Fruit fly (Drosophila melanogaster) whole organism, embryonic: ENCODE results near the gene CG13138.

Source experiments
- CG10147 ChIP-seq: fragments of 200-800 bp; sonication (Bioruptor generic); optimal IDR thresholded peaks from 2 replicates; lab custom pipeline; 2019; ENCODE audit warnings: missing biosample characterization, mild to moderate bottlenecking, missing genetic modification characterization, moderate library complexity
- CG10267 ChIP-seq: fragments of 200-800 bp; sonication (Bioruptor generic); optimal IDR thresholded peaks from 2 replicates; lab custom pipeline; 2018; ENCODE audit warnings: missing biosample characterization, mild to moderate bottlenecking, missing genetic modification characterization, moderate library complexity
- CG10366 ChIP-seq: fragments of 200-800 bp; sonication (Bioruptor generic); IDR thresholded peaks from 2 replicates; pipeline ENCODE4 v1.3.6; 2022; ENCODE audit warnings: missing biosample characterization, missing genetic modification characterization
- CG10462 ChIP-seq: fragments of 200-800 bp; sonication (Bioruptor generic); optimal IDR thresholded peaks from 2 replicates; lab custom pipeline; 2016; ENCODE audit warnings: missing biosample characterization, missing genetic modification characterization
- CG11560 ChIP-seq: fragments of 200-800 bp; sonication (Bioruptor generic); IDR thresholded peaks from 3 replicates; pipeline ENCODE4 v1.3.6; 2022; ENCODE audit warnings: missing biosample characterization, missing genetic modification characterization
- CG12299 ChIP-seq: fragments of 200-800 bp; sonication (Bioruptor generic); optimal IDR thresholded peaks from 2 replicates; lab custom pipeline; 2018; ENCODE audit warnings: missing biosample characterization, mild to moderate bottlenecking, missing genetic modification characterization
- CG13424 ChIP-seq: fragments of 200-800 bp; sonication (Bioruptor generic); optimal IDR thresholded peaks from 2 replicates; lab custom pipeline; 2019; ENCODE audit warnings: missing biosample characterization, mild to moderate bottlenecking, missing genetic modification characterization, moderate library complexity
- CG13624 ChIP-seq: fragments of 200-800 bp; sonication (Bioruptor generic); optimal IDR thresholded peaks from 2 replicates; lab custom pipeline; 2016; ENCODE audit warnings: missing biosample characterization, missing genetic modification characterization
- CG16779 ChIP-seq: fragments of 200-800 bp; sonication (Bioruptor generic); IDR thresholded peaks from 2 replicates; pipeline ENCODE4 v1.3.6; 2022; ENCODE audit warnings: missing biosample characterization, missing genetic modification characterization
- CG16813 ChIP-seq: fragments of 200-800 bp; sonication (Bioruptor generic); IDR thresholded peaks from 3 replicates; pipeline ENCODE4 v1.3.6; 2022; ENCODE audit warnings: missing biosample characterization, missing genetic modification characterization; ENCODE audit not compliant: partially characterized antibody
- CG17359 ChIP-seq: fragments of 200-800 bp; sonication (Bioruptor generic); optimal IDR thresholded peaks from 3 replicates; lab custom pipeline; 2018; ENCODE audit warnings: missing biosample characterization, mild to moderate bottlenecking, missing genetic modification characterization, moderate library complexity
- CG2129 ChIP-seq: fragments of 200-800 bp; sonication (Bioruptor generic); IDR thresholded peaks from 2 replicates; pipeline ENCODE4 v1.3.6; 2022; ENCODE audit warnings: missing biosample characterization, missing genetic modification characterization; ENCODE audit not compliant: partially characterized antibody
- CG2875 ChIP-seq: fragments of 200-800 bp; sonication (Bioruptor generic); optimal IDR thresholded peaks from 2 replicates; lab custom pipeline; 2017; ENCODE audit warnings: missing biosample characterization, mild to moderate bottlenecking, missing genetic modification characterization, missing genetic modification reagents
- CG3838 ChIP-seq: fragments of 200-800 bp; sonication (Bioruptor generic); optimal IDR thresholded peaks from 3 replicates; lab custom pipeline; 2016; ENCODE audit warnings: missing biosample characterization, missing genetic modification characterization
- CG3995 ChIP-seq: fragments of 200-800 bp; sonication (Bioruptor generic); optimal IDR thresholded peaks from 3 replicates; lab custom pipeline; 2016; ENCODE audit warnings: missing biosample characterization, missing genetic modification characterization
- CG6272 ChIP-seq: fragments of 200-800 bp; sonication (Bioruptor generic); IDR thresholded peaks from 2 replicates; pipeline ENCODE4 v1.3.6; 2022; ENCODE audit warnings: missing biosample characterization, missing genetic modification characterization
- CG6683 ChIP-seq: fragments of 200-800 bp; sonication (Bioruptor generic); optimal IDR thresholded peaks from 2 replicates; lab custom pipeline; 2017; ENCODE audit warnings: missing biosample characterization, mild to moderate bottlenecking, missing genetic modification characterization, missing genetic modification reagents
- CG7987 ChIP-seq: fragments of 200-800 bp; sonication (Bioruptor generic); optimal IDR thresholded peaks from 2 replicates; lab custom pipeline; 2018; ENCODE audit warnings: missing biosample characterization, mild to moderate bottlenecking, missing genetic modification characterization, moderate library complexity
- CG9215 ChIP-seq: fragments of 200-800 bp; sonication (Bioruptor generic); IDR thresholded peaks from 2 replicates; pipeline ENCODE4 v1.3.6; 2022; ENCODE audit warnings: missing biosample characterization, missing genetic modification characterization
- CG9797 ChIP-seq: fragments of 200-800 bp; sonication (Bioruptor generic); optimal IDR thresholded peaks from 3 replicates; lab custom pipeline; 2018; ENCODE audit warnings: missing biosample characterization, mild to moderate bottlenecking, missing genetic modification characterization
- Dbx ChIP-seq: fragments of 200-800 bp; sonication (Bioruptor generic); IDR thresholded peaks from 3 replicates; pipeline ENCODE4 v1.3.6; 2022; ENCODE audit warnings: missing biosample characterization, missing genetic modification characterization
- Dip3 ChIP-seq: fragments of 200-800 bp; sonication (Bioruptor generic); optimal IDR thresholded peaks from 3 replicates; lab custom pipeline; 2016; ENCODE audit warnings: missing biosample characterization, missing genetic modification characterization
- Ets65A ChIP-seq: fragments of 200-800 bp; sonication (Bioruptor generic); peaks from one replicate; lab custom pipeline; 2016; ENCODE audit warnings: missing biosample characterization, missing genetic modification characterization
- Fer1 ChIP-seq: fragments of 200-800 bp; sonication (Bioruptor generic); optimal IDR thresholded peaks from 2 replicates; lab custom pipeline; 2017; ENCODE audit warnings: missing biosample characterization, mild to moderate bottlenecking, missing genetic modification characterization
- HLH4C ChIP-seq: fragments of 200-800 bp; sonication (Bioruptor generic); IDR thresholded peaks from 3 replicates; pipeline ENCODE4 v1.3.6; 2022; ENCODE audit warnings: missing biosample characterization, missing genetic modification characterization; ENCODE audit not compliant: partially characterized antibody
- Hr78 ChIP-seq, 2 experiments: fragments of 200-800 bp in 1 of 2; fragments of >200 bp in 1 of 2; sonication (Bioruptor generic) in 1 of 2; optimal IDR thresholded peaks; 2 replicates each; lab custom pipeline; 2017 to 2019; ENCODE audit warnings: missing biosample characterization in 2 of 2, missing genetic modification characterization in 2 of 2, mild to moderate bottlenecking in 1 of 2, moderate library complexity in 1 of 2
- Mad ChIP-seq: fragments of 200-800 bp; sonication (Bioruptor generic); optimal IDR thresholded peaks from 2 replicates; lab custom pipeline; 2016; ENCODE audit warnings: missing biosample characterization, missing genetic modification characterization
- NC2α ChIP-seq: fragments of 200-800 bp; sonication (Bioruptor generic); optimal IDR thresholded peaks from 2 replicates; lab custom pipeline; 2016; ENCODE audit warnings: missing biosample characterization, missing genetic modification characterization
- NC2β ChIP-seq: fragments of 200-800 bp; sonication (Bioruptor generic); optimal IDR thresholded peaks from 2 replicates; lab custom pipeline; 2016; ENCODE audit warnings: missing biosample characterization, missing genetic modification characterization
- Neu2 ChIP-seq: fragments of 200-800 bp; sonication (Bioruptor generic); optimal IDR thresholded peaks from 3 replicates; lab custom pipeline; 2016; ENCODE audit warnings: missing biosample characterization, missing genetic modification characterization, borderline replicate concordance
- Pdp1 ChIP-seq, 2 experiments: fragments of 200-800 bp; sonication (Bioruptor generic); optimal IDR thresholded peaks; 3 replicates each; lab custom pipeline; 2016; ENCODE audit warnings: missing biosample characterization in 2 of 2, missing genetic modification characterization in 2 of 2, mild to moderate bottlenecking in 1 of 2, moderate library complexity in 1 of 2
- Ssrp ChIP-seq: fragments of 200-800 bp; sonication (Bioruptor generic); optimal IDR thresholded peaks from 2 replicates; lab custom pipeline; 2018; ENCODE audit warnings: missing biosample characterization, mild to moderate bottlenecking, missing genetic modification characterization, moderate library complexity
- Stat92E ChIP-seq, 3 experiments: fragments of >200 bp in 2 of 3; fragments of 200-800 bp in 1 of 3; sonication (Bioruptor generic) in 1 of 3; optimal IDR thresholded peaks; 2 replicates each; lab custom pipeline; 2017 to 2019; ENCODE audit warnings: missing biosample characterization in 3 of 3, missing genetic modification characterization in 3 of 3, mild to moderate bottlenecking in 1 of 3, moderate library complexity in 1 of 3
- Taf1 ChIP-seq: fragments of 200-800 bp; sonication (Bioruptor generic); IDR thresholded peaks from 2 replicates; pipeline ENCODE4 v1.3.6; 2022; ENCODE audit warnings: missing biosample characterization, missing genetic modification characterization
- Usf ChIP-seq: fragments of 200-800 bp; sonication (Bioruptor generic); optimal IDR thresholded peaks from 2 replicates; lab custom pipeline; 2017; ENCODE audit warnings: missing genotype, missing biosample characterization, missing genetic modification characterization
- Vsx1 ChIP-seq: fragments of 200-800 bp; sonication (Bioruptor generic); optimal IDR thresholded peaks from 2 replicates; lab custom pipeline; 2017; ENCODE audit warnings: missing biosample characterization, mild to moderate bottlenecking, missing genetic modification characterization, missing genetic modification reagents
- ap ChIP-seq: fragments of 200-800 bp; sonication (Bioruptor generic); IDR thresholded peaks from 2 replicates; pipeline ENCODE4 v1.3.6; 2022; ENCODE audit warnings: missing biosample characterization, missing genetic modification characterization
- bab2 ChIP-seq: fragments of 200-800 bp; sonication (Bioruptor generic); optimal IDR thresholded peaks from 2 replicates; lab custom pipeline; 2016; ENCODE audit warnings: missing biosample characterization, missing genetic modification characterization
- bowl ChIP-seq: fragments of 200-800 bp; sonication (Bioruptor generic); IDR thresholded peaks from 2 replicates; pipeline ENCODE4 v1.3.6; 2022; ENCODE audit warnings: missing biosample characterization, missing genetic modification characterization
- cwo ChIP-seq: fragments of 200-800 bp; sonication (Bioruptor generic); optimal IDR thresholded peaks from 3 replicates; lab custom pipeline; 2017; ENCODE audit warnings: missing biosample characterization, missing genetic modification characterization, mild to moderate bottlenecking, moderate library complexity, missing genetic modification reagents
- eyg ChIP-seq: fragments of 200-800 bp; sonication (Bioruptor generic); optimal IDR thresholded peaks from 3 replicates; lab custom pipeline; 2016; ENCODE audit warnings: missing biosample characterization, missing genetic modification characterization
- ind ChIP-seq: fragments of 200-800 bp; sonication (Bioruptor generic); optimal IDR thresholded peaks from 3 replicates; lab custom pipeline; 2016; ENCODE audit warnings: missing biosample characterization, missing genetic modification characterization
- knrl ChIP-seq: fragments of 200-800 bp; sonication (Bioruptor generic); IDR thresholded peaks from 3 replicates; pipeline ENCODE4 v1.3.6; 2022; ENCODE audit warnings: missing biosample characterization, missing genetic modification characterization; ENCODE audit not compliant: partially characterized antibody
- prd ChIP-seq, 3 experiments: fragments of >200 bp in 2 of 3; fragments of 200-800 bp in 1 of 3; sonication (Bioruptor generic) in 1 of 3; optimal IDR thresholded peaks in 2 of 3; IDR thresholded peaks in 1 of 3; 2 replicates in 2 of 3; 3 replicates in 1 of 3; pipeline versions ENCODE4 v1.3.6 to Lab custom; 2017 to 2022; ENCODE audit warnings: missing biosample characterization in 1 of 3, missing genetic modification characterization in 1 of 3
- slou ChIP-seq: fragments of 200-800 bp; sonication (Bioruptor generic); optimal IDR thresholded peaks from 3 replicates; lab custom pipeline; 2016; ENCODE audit warnings: missing biosample characterization, missing genetic modification characterization
- so ChIP-seq: fragments of 200-800 bp; sonication (Bioruptor generic); IDR thresholded peaks from 3 replicates; pipeline ENCODE4 v1.3.6; 2022; ENCODE audit warnings: missing biosample characterization, missing genetic modification characterization
- sqz ChIP-seq: fragments of 200-800 bp; sonication (Bioruptor generic); optimal IDR thresholded peaks from 3 replicates; lab custom pipeline; 2018; ENCODE audit warnings: missing biosample characterization, mild to moderate bottlenecking, missing genetic modification characterization
- tll ChIP-seq, 2 experiments: fragments of 200-800 bp in 1 of 2; fragments of >200 bp in 1 of 2; sonication (Bioruptor generic) in 1 of 2; optimal IDR thresholded peaks; 2 replicates each; lab custom pipeline; 2017 to 2019; ENCODE audit warnings: missing biosample characterization in 2 of 2, missing genetic modification characterization in 2 of 2, mild to moderate bottlenecking in 1 of 2, moderate library complexity in 1 of 2
- tup ChIP-seq: fragments of 200-800 bp; sonication (Bioruptor generic); optimal IDR thresholded peaks from 2 replicates; lab custom pipeline; 2016; ENCODE audit warnings: missing biosample characterization, mild to moderate bottlenecking, missing genetic modification characterization, moderate library complexity

CG13138 gene

DNA sequence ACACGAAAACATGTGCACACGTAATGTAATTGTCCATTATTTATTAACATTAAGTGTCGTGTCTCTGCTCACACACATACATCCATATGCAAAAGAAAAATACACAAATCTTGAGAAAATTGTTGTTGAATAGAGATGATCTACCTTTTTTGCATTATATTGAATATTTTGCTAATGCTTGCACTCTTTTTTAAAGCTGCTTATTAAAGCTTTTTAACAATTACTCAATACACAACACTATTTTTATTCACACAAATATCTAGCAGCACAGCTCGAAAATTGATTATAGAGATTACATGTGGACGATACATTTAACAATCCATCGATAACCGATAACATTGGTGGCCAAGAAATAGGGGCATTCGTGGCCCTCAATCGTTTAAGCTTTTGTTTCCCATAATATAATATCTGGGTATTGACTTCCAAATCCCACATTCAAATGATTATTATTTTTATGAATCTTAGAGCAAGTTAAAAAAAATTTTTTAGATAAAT lies 9.7 kb downstream of the CG13138 start, which contains the start of gene Ufd4 (continued):
- no peak for TF ChIP-seq CG10462 (GFP tag; lab: Kevin White, UChicago)
- no peak; the same call in 2 of the 3 replicates for TF ChIP-seq HLH4C
- TF ChIP-seq prd (optimal IDR thresholded peaks at IDR 0.05; lab: Kevin White, UChicago): no peak
- peak; percentile 75; the same call in 2 of the 3 replicates for TF ChIP-seq prd (GFP tag; IDR thresholded peaks at IDR 0.05; lab: Robert Waterston, UW)
- no peak for TF ChIP-seq tll (GFP tag; optimal IDR thresholded peaks at IDR 0.05; lab: Kevin White, UChicago)
- TF ChIP-seq bab2: peak; percentile 56
- no peak for TF ChIP-seq Hr78 (GFP tag; optimal IDR thresholded peaks at IDR 0.05; lab: Kevin White, UChicago)
- peak; percentile 74 for TF ChIP-seq CG10267 (tag; lab: Kevin White, UChicago)
- TF ChIP-seq Neu2: no peak
- TF ChIP-seq Mad: peak; percentile 13
- TF ChIP-seq bowl (GFP tag; lab: Robert Waterston, UW): no peak
- TF ChIP-seq Dbx (GFP tag; lab: Robert Waterston, UW): peak; percentile 68; the same call in 1 of the 3 replicates
- TF ChIP-seq CG13424: peak; percentile 73
- TF ChIP-seq eyg (GFP tag; lab: Kevin White, UChicago): peak; percentile 23
- no peak for TF ChIP-seq CG12299
- TF ChIP-seq CG9797 (GFP tag; lab: Kevin White, UChicago): no peak
- no peak for TF ChIP-seq slou (GFP tag; lab: Kevin White, UChicago)
- peak; percentile 55 for TF ChIP-seq Dip3 (GFP tag; lab: Kevin White, UChicago)
- TF ChIP-seq NC2β (GFP tag; lab: Kevin White, UChicago): peak; percentile 66
- no peak for TF ChIP-seq knrl (GFP tag; lab: Robert Waterston, UW)
- TF ChIP-seq CG16779: no peak
- TF ChIP-seq Stat92E (GFP tag; optimal IDR thresholded peaks at IDR 0.05; lab: Kevin White, UChicago): peak in 1 of 3 experiments; percentile 69
- TF ChIP-seq CG2129 (GFP tag; lab: Robert Waterston, UW): no peak
- no peak for TF ChIP-seq CG3838 (GFP tag; lab: Kevin White, UChicago)
- no peak for TF ChIP-seq CG11560 (tag; lab: Robert Waterston, UW)
- TF ChIP-seq ind: peak; percentile 63
- TF ChIP-seq CG16813 (GFP tag; lab: Robert Waterston, UW): peak; percentile 40; the same call in 2 of the 3 replicates
- TF ChIP-seq CG13624 (GFP tag; lab: Kevin White, UChicago): peak; percentile 66
- TF ChIP-seq Vsx1 (GFP tag; lab: Kevin White, UChicago): no peak
- no peak for TF ChIP-seq Usf
- peak; percentile 24 for TF ChIP-seq CG6683
- peak; percentile 73 for TF ChIP-seq CG17359 (tag; lab: Kevin White, UChicago)
- TF ChIP-seq so (GFP tag; lab: Robert Waterston, UW): no peak; the same call in 2 of the 3 replicates
- TF ChIP-seq CG9215 (GFP tag; lab: Robert Waterston, UW): no peak
- peak; percentile 49 for TF ChIP-seq CG3995 (GFP tag; lab: Kevin White, UChicago)
- TF ChIP-seq Taf1 (GFP tag; lab: Robert Waterston, UW): no peak
- TF ChIP-seq CG6272: no peak
- no peak for TF ChIP-seq cwo (GFP tag; lab: Kevin White, UChicago)
- no peak for TF ChIP-seq sqz (GFP tag; lab: Kevin White, UChicago)
- TF ChIP-seq Pdp1 (GFP tag; optimal IDR thresholded peaks at IDR 0.05; lab: Kevin White, UChicago): peak; percentile 45 to 80
- peak; percentile 43 for TF ChIP-seq CG7987 (GFP tag; lab: Kevin White, UChicago)
- no peak for TF ChIP-seq Ets65A
- peak; percentile 76 for TF ChIP-seq Fer1 (GFP tag; lab: Kevin White, UChicago)
- no peak for TF ChIP-seq CG2875
- TF ChIP-seq tup (GFP tag; lab: Kevin White, UChicago): no peak
- peak; percentile 68 for TF ChIP-seq Ssrp (tag; lab: Kevin White, UChicago)
- TF ChIP-seq CG10366 (GFP tag; lab: Robert Waterston, UW): no peak
- no peak for TF ChIP-seq CG10147
- TF ChIP-seq ap (GFP tag; lab: Robert Waterston, UW): no peak
- TF ChIP-seq NC2α: no peak
